Fruit fly (Drosophila melanogaster): Measurements from ENCODE around the gene Nmd3.

dm6 chrX:2162130-2162907, 22.1 kb downstream of the Nmd3 start, which contains the start of the genes Cyp4d1 and CG3630:
- no peak for TF ChIP-seq Rfx (GFP tag; IDR thresholded peaks at IDR 0.05)
- TF ChIP-seq CG13775 (GFP tag; optimal IDR thresholded peaks at IDR 0.05) = no peak
- no peak for TF ChIP-seq CG14667 (GFP tag; IDR thresholded peaks at IDR 0.05)
- TF ChIP-seq ash1 (GFP tag; optimal IDR thresholded peaks at IDR 0.05) = no peak

All from whole organism, embryonic.